Worm (Caenorhabditis elegans) whole organism, late embryonic: ENCODE results near the gene Y116A8C.29.

Source experiments
- C38D4.7 ChIP-seq: fragments of 200-800 bp; sonication (Bioruptor generic); optimal IDR thresholded peaks from 2 replicates; lab custom pipeline; 2018; ENCODE audit warnings: mild to moderate bottlenecking, missing genetic modification characterization, moderate library complexity, missing compliant biosample characterization
- Y22D7AL.16 ChIP-seq: sonication (generic microtip); optimal IDR thresholded peaks from 2 replicates; lab custom pipeline; 2016; ENCODE audit warnings: missing genetic modification characterization, missing compliant biosample characterization
- ahr-1 ChIP-seq: sonication (generic microtip); optimal IDR thresholded peaks from 2 replicates; lab custom pipeline; 2016; ENCODE audit warnings: missing genetic modification characterization, missing compliant biosample characterization
- ceh-18 ChIP-seq: sonication (generic microtip); optimal IDR thresholded peaks from 2 replicates; lab custom pipeline; 2016; ENCODE audit warnings: missing genetic modification characterization, missing compliant biosample characterization
- ceh-19 ChIP-seq: fragments of 200-800 bp; sonication (Bioruptor generic); optimal IDR thresholded peaks from 2 replicates; lab custom pipeline; 2018; ENCODE audit warnings: mild to moderate bottlenecking, missing genetic modification characterization, missing compliant biosample characterization
- ceh-2 ChIP-seq: sonication (generic microtip); optimal IDR thresholded peaks from 2 replicates; lab custom pipeline; 2016; ENCODE audit warnings: missing genotype, missing genetic modification characterization, missing compliant biosample characterization
- ceh-30 ChIP-seq: fragments of 150-350 bp; optimal IDR thresholded peaks from 2 replicates; lab custom pipeline; 2014; ENCODE audit warnings: missing biosample characterization, missing genetic modification characterization
- ceh-48 ChIP-seq: sonication (generic microtip); optimal IDR thresholded peaks from 2 replicates; lab custom pipeline; 2016; ENCODE audit warnings: missing genetic modification characterization, inconsistent platforms, missing compliant biosample characterization
- che-1 ChIP-seq: sonication (generic microtip); optimal IDR thresholded peaks from 2 replicates; lab custom pipeline; 2016; ENCODE audit warnings: mild to moderate bottlenecking, missing genetic modification characterization, missing compliant biosample characterization
- dmd-4 ChIP-seq: sonication (generic microtip); optimal IDR thresholded peaks from 2 replicates; lab custom pipeline; 2016; ENCODE audit warnings: borderline replicate concordance, missing genetic modification characterization, missing compliant biosample characterization
- dve-1 ChIP-seq: sonication (generic microtip); optimal IDR thresholded peaks from 2 replicates; lab custom pipeline; 2017; ENCODE audit warnings: antibody characterized with exemption, mild to moderate bottlenecking, missing genetic modification characterization, missing compliant biosample characterization
- elt-4 ChIP-seq: sonication (generic microtip); optimal IDR thresholded peaks from 2 replicates; lab custom pipeline; 2016; ENCODE audit warnings: missing genetic modification characterization, missing compliant biosample characterization
- fax-1 ChIP-seq: sonication (generic microtip); optimal IDR thresholded peaks from 2 replicates; lab custom pipeline; 2016; ENCODE audit warnings: missing genotype, missing genetic modification characterization, missing compliant biosample characterization
- fkh-10 ChIP-seq: fragments of 150-350 bp; optimal IDR thresholded peaks from 2 replicates; lab custom pipeline; 2014; ENCODE audit warnings: missing biosample characterization, missing genetic modification reagents, missing genetic modification characterization
- gmeb-2 ChIP-seq: sonication (generic microtip); optimal IDR thresholded peaks from 2 replicates; lab custom pipeline; 2016; ENCODE audit warnings: missing genetic modification characterization, inconsistent platforms, missing compliant biosample characterization
- hlh-13 ChIP-seq: fragments of 200-800 bp; sonication (Bioruptor generic); optimal IDR thresholded peaks from 2 replicates; lab custom pipeline; 2018; ENCODE audit warnings: mild to moderate bottlenecking, missing genetic modification characterization, missing compliant biosample characterization
- hlh-30 ChIP-seq: sonication (generic microtip); optimal IDR thresholded peaks from 2 replicates; lab custom pipeline; 2017; ENCODE audit warnings: antibody characterized with exemption, missing genetic modification characterization, missing compliant biosample characterization; ENCODE audit not compliant: insufficient read depth
- hlh-6 ChIP-seq: sonication (generic microtip); optimal IDR thresholded peaks from 2 replicates; lab custom pipeline; 2016; ENCODE audit warnings: missing genotype, missing genetic modification characterization, missing compliant biosample characterization
- hlh-8 ChIP-seq: sonication (generic microtip); optimal IDR thresholded peaks from 2 replicates; lab custom pipeline; 2016; ENCODE audit warnings: missing genotype, missing genetic modification characterization, missing compliant biosample characterization
- lim-6 ChIP-seq: sonication (generic microtip); optimal IDR thresholded peaks from 2 replicates; lab custom pipeline; 2016; ENCODE audit warnings: missing genetic modification characterization, missing compliant biosample characterization
- madf-2 ChIP-seq: sonication (generic microtip); optimal IDR thresholded peaks from 2 replicates; lab custom pipeline; 2017; ENCODE audit warnings: missing genetic modification characterization, missing compliant biosample characterization
- mec-3 ChIP-seq: sonication (generic microtip); optimal IDR thresholded peaks from 2 replicates; lab custom pipeline; 2016; ENCODE audit warnings: borderline replicate concordance, missing genetic modification characterization, missing compliant biosample characterization
- nfya-1 ChIP-seq: sonication (generic microtip); optimal IDR thresholded peaks from 2 replicates; lab custom pipeline; 2017; ENCODE audit warnings: missing genetic modification characterization, mild to moderate bottlenecking, missing compliant biosample characterization, antibody characterized with exemption, moderate library complexity
- nhr-11 ChIP-seq: fragments of 150-350 bp; optimal IDR thresholded peaks from 2 replicates; lab custom pipeline; 2014; ENCODE audit warnings: missing biosample characterization, missing genetic modification characterization
- pat-9 ChIP-seq: fragments of 200-800 bp; sonication (Bioruptor generic); optimal IDR thresholded peaks from 2 replicates; lab custom pipeline; 2018; ENCODE audit warnings: mild to moderate bottlenecking, missing genetic modification characterization, moderate library complexity, missing compliant biosample characterization
- pros-1 ChIP-seq: fragments of 150-350 bp; optimal IDR thresholded peaks from 2 replicates; lab custom pipeline; 2014; ENCODE audit warnings: missing biosample characterization, missing genetic modification reagents, missing genetic modification characterization
- tbx-2 ChIP-seq: sonication (generic microtip); optimal IDR thresholded peaks from 2 replicates; lab custom pipeline; 2016; ENCODE audit warnings: missing genetic modification characterization, missing compliant biosample characterization
- tbx-7 ChIP-seq: sonication (generic microtip); optimal IDR thresholded peaks from 2 replicates; lab custom pipeline; 2016; ENCODE audit warnings: missing genotype, missing genetic modification characterization, missing compliant biosample characterization
- unc-42 ChIP-seq: sonication (generic microtip); optimal IDR thresholded peaks from 2 replicates; lab custom pipeline; 2016; ENCODE audit warnings: missing genotype, missing genetic modification characterization, missing compliant biosample characterization
- unc-55 ChIP-seq: sonication (generic microtip); optimal IDR thresholded peaks from 2 replicates; lab custom pipeline; 2017; ENCODE audit warnings: missing biosample characterization, missing genetic modification reagents, missing genetic modification characterization
- unc-86 ChIP-seq: sonication (generic microtip); optimal IDR thresholded peaks from 2 replicates; lab custom pipeline; 2016; ENCODE audit warnings: missing genetic modification characterization, missing compliant biosample characterization

The Y116A8C.29 gene

DNA sequence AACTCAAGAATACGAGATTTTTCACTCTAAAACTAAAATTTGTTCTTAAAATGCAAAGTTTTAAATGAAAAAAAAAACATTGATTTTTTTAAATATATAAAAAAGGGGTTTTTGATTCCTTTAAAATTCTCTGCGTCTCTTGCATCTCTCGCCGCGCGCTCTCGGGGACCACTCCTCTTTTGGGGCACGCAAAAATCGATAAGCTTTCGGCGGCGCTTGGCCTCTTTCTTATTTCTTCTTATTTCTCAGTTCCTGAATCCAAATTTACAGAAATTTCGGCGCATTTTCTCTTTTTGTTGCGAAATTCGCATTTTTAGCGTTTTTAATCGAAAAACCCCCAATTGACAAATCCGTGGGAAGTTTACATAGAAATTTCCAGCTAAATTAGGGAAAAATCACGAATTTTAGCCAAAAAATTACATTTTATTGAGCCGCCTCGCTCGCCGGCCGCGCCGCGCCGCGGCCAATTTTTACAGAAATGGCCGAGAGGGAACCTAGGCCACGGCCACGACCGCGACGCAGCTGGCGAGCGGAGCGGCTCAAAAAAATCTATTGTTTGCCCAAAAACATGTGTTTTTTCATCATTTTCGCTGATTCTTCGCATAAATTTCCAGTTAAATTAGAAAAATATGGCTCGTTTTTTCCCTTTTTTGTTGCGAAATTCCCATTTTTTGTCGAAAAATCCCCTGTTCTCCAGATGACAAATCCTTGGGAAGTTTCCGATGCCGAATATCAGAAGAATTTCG is 25.3 kb downstream of the Y116A8C.29 start, which contains the start of gene itsn-1:
Gene itsn-1, plus strand, starts transcription at position 696 of the 746 bp plus-strand sequence.
- TF ChIP-seq ceh-48 (tag; lab: Kevin White, UChicago): peak; percentile 93
- TF ChIP-seq fax-1 (tag; lab: Kevin White, UChicago): no peak

DNA sequence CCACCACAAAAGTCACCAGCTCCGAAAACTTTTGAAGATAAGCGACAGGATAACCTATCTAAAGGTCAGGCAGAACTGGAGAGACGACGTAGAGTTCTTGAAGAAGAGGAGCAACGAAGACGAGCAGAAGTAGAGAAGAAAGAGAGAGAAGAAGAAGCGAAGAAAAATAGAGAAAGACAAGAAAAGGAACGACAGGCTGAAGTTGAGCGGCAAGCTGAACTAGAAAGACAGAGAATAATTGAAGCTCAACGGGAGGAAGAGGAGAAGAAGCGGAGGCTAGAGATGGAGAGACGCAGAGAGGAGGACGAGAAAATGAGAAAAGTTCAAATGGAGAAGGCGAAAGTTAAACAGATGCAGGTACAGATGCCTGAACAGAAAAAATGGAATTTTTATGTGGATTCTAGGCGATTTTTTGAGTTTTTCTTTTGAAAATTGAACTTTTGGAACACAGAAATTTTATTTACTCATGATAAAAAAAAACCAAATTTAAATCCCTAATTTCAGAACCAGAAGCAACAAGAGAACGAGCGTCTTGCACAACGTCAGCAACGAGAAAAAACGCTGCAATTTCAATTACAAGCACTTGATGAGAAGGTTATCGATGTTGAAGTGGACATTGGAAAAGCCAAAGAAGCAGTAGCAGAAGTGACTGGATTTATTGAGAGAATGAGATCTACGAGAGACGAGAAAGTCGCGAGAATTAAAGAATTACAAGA is 27.4 kb downstream of the Y116A8C.29 start:
- no peak for TF ChIP-seq hlh-13 (GFP tag; lab: Kevin White, UChicago)
- peak; percentile 2 for TF ChIP-seq unc-42 (tag; lab: Kevin White, UChicago)
- TF ChIP-seq, all 69 proteins: peak for 1

DNA sequence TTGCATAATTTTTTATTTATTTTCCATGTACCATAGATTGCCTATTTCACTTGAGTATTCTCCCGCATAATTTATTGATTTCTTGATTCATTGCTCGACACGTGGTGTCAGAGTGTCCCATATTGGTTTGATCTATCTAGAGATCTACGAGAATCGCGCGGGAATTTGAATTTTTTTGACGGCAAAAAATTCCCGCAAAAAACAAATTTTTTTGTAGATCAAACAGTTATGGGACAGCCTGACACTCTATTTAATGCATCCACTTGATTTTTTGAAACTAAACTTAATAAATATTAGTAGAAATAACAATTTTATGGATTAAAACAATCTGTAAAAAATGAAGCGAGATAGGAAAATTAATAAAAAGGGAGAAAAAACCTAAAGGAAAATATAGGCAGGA is 32.1 kb downstream of the Y116A8C.29 start:
- TF ChIP-seq pat-9 (tag; lab: Kevin White, UChicago) (no peak), ceh-19 (no peak), hlh-6 (no peak), gmeb-2 (tag; lab: Kevin White, UChicago) (no peak), ahr-1 (tag; lab: Kevin White, UChicago) (no peak), unc-55 (GFP tag; lab: Kevin White, UChicago) (no peak), dve-1 (tag; lab: Kevin White, UChicago) (no peak), ceh-2 (tag; lab: Kevin White, UChicago) (no peak)

DNA sequence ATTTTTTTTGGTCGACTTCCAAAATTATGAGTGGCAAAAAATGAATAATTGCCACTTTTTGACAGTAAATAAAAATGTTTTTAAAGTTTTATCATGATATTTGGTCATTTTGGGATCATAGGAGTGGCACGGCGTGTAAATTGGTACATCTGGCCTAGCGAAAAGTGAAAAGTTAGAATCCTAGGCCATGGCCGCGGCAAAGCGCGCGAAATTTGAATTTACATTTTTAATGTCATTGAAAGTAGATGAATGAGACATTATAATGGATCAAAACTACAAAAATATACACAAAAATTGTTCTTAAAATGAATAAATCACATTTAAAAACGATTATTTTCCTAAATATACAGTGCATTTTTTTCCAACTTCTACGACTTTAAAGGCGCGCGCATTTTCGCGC is 32.7 kb downstream of the Y116A8C.29 start:
- TF ChIP-seq unc-55 (GFP tag; lab: Kevin White, UChicago) (no peak), tbx-7 (tag; lab: Kevin White, UChicago) (no peak), mec-3 (tag; lab: Kevin White, UChicago) (no peak), madf-2 (tag; lab: Kevin White, UChicago) (no peak), dmd-4 (no peak), pat-9 (tag; lab: Kevin White, UChicago) (no peak), che-1 (tag; lab: Kevin White, UChicago) (no peak), hlh-13 (GFP tag; lab: Kevin White, UChicago) (no peak), nfya-1 (tag; lab: Kevin White, UChicago) (no peak), pros-1 (tag; lab: Kevin White, UChicago) (no peak), ceh-18 (tag; lab: Kevin White, UChicago) (no peak), fkh-10 (no peak), unc-86 (tag; lab: Kevin White, UChicago) (no peak), elt-4 (tag; lab: Kevin White, UChicago) (no peak), hlh-30 (tag; lab: Kevin White, UChicago) (no peak), ceh-48 (tag; lab: Kevin White, UChicago) (no peak)
- TF ChIP-seq, all 69 proteins: peak for 0

DNA sequence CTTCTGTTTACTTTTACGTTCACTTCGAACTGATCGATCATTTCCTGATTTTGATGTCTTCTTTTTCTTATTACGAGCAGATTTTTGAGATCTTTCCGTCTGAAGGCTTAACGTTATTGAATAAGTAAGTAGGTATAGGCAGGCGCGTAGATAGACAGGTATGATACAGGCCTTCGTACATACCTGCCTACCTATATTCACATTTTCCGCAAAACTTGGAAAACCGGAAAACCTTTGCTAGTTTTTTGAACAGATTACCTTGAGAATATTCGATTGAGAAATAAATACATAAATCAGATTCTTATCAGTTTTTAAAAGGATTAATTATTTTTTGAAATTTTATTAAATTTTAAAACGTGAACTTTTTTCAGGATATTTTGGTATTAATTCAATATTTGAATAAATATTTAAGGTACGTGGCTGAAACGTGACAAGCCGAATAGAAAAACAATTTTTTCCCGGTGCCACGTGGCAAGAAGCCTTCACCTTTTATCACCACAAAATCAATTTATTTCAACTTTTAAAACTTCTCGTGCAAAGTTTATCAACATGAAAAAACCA is 37.3 kb downstream of the Y116A8C.29 start, which contains the start of the genes Y116A8C.37 and Y116A8C.38:
Gene Y116A8C.37, minus strand, starts transcription at position 101 of the 561 bp plus-strand sequence.
Gene Y116A8C.38, plus strand, starts transcription at position 511 of the 561 bp plus-strand sequence.
- no peak for TF ChIP-seq nfya-1 (tag; lab: Kevin White, UChicago)
- TF ChIP-seq ceh-48 (tag; lab: Kevin White, UChicago): no peak
- no peak for TF ChIP-seq nhr-11 (tag; lab: Kevin White, UChicago)
- TF ChIP-seq Y22D7AL.16 (tag; lab: Kevin White, UChicago): no peak
- no peak for TF ChIP-seq ceh-30 (tag; lab: Kevin White, UChicago)
- TF ChIP-seq tbx-2 (tag; lab: Kevin White, UChicago): no peak
- TF ChIP-seq C38D4.7 (GFP tag; lab: Kevin White, UChicago): no peak
- no peak for TF ChIP-seq unc-42 (tag; lab: Kevin White, UChicago)
- no peak for TF ChIP-seq hlh-8 (tag; lab: Kevin White, UChicago)
- TF ChIP-seq ceh-2 (tag; lab: Kevin White, UChicago): no peak
- no peak for TF ChIP-seq ahr-1 (tag; lab: Kevin White, UChicago)
- no peak for TF ChIP-seq tbx-7 (tag; lab: Kevin White, UChicago)
- TF ChIP-seq che-1 (tag; lab: Kevin White, UChicago): no peak
- TF ChIP-seq lim-6 (tag; lab: Kevin White, UChicago): no peak
